Worm (Caenorhabditis elegans) whole organism, young adult: ENCODE data around the gene C46C11.4.

Source experiments
- F55B11.4 ChIP-seq: sonication (generic microtip); optimal IDR thresholded peaks from 2 replicates; lab custom pipeline; 2016; ENCODE audit warnings: missing compliant biosample characterization, missing genetic modification characterization, borderline replicate concordance; ENCODE audit not compliant: insufficient read depth
- ekl-4 ChIP-seq: fragments of 200-800 bp; sonication (Bioruptor generic); IDR thresholded peaks from 2 replicates; pipeline ENCODE4 v1.3.6; 2022; ENCODE audit warnings: missing genetic modification reagents, missing genetic modification characterization, missing compliant biosample characterization

ce11 chrX:4649097-4649496, 2.1 kb upstream of the C46C11.4 start, which contains the start of gene ent-5:
- TF ChIP-seq F55B11.4 (no peak), ekl-4 (GFP tag; lab: Robert Waterston, UW) (no peak)
